Fruit fly (Drosophila melanogaster) S2 (cell line): ENCODE data around the gene CG31156.

ENCODE experiments used
- CG8478 ChIP-seq: fragments of >200 bp; optimal IDR thresholded peaks from 2 replicates; lab custom pipeline; 2018
- CTCF ChIP-seq, 2 experiments: fragments of >200 bp; optimal IDR thresholded peaks; 2 replicates each; lab custom pipeline; 2018

dm6 chr3R:22618280-22618679 is 4.8 kb upstream of the CG31156 start, which contains the start of gene mRpL45:
- TF ChIP-seq CG8478 (lab: Kevin White, UChicago) = no peak
- TF ChIP-seq CTCF (optimal IDR thresholded peaks at IDR 0.05; lab: Kevin White, UChicago) = no peak
